Worm (Caenorhabditis elegans) whole organism, mixed stage, embryonic: ENCODE measurements around the gene ins-17.

Experiments used
- blmp-1 ChIP-seq: fragments of 150-350 bp; optimal IDR thresholded peaks from 2 replicates; lab custom pipeline; 2014; ENCODE audit warnings: missing biosample characterization, missing genetic modification characterization
- ceh-83 ChIP-seq: fragments of 200-800 bp; sonication (Bioruptor generic); optimal IDR thresholded peaks from 2 replicates; lab custom pipeline; 2018; ENCODE audit warnings: mild to moderate bottlenecking, missing genetic modification characterization, missing compliant biosample characterization
- elt-1 ChIP-seq: sonication (generic microtip); optimal IDR thresholded peaks from 2 replicates; lab custom pipeline; 2017; ENCODE audit warnings: missing genetic modification characterization, mild to moderate bottlenecking, missing compliant biosample characterization, antibody characterized with exemption, moderate library complexity, borderline replicate concordance; ENCODE audit not compliant: insufficient read depth
- ham-2 ChIP-seq: fragments of 200-800 bp; sonication (Bioruptor generic); optimal IDR thresholded peaks from 2 replicates; lab custom pipeline; 2018; ENCODE audit warnings: mild to moderate bottlenecking, missing genetic modification characterization, missing compliant biosample characterization
- lsy-2 ChIP-seq: fragments of 150-350 bp; optimal IDR thresholded peaks from 2 replicates; lab custom pipeline; 2014; ENCODE audit warnings: missing biosample characterization, missing genetic modification characterization
- nhr-12 ChIP-seq: fragments of 150-350 bp; optimal IDR thresholded peaks from 2 replicates; lab custom pipeline; 2014; ENCODE audit warnings: missing biosample characterization, missing genetic modification characterization
- nhr-28 ChIP-seq: fragments of 150-350 bp; optimal IDR thresholded peaks from 2 replicates; lab custom pipeline; 2014; ENCODE audit warnings: missing biosample characterization, missing genetic modification characterization
- nhr-76 ChIP-seq: sonication (generic microtip); optimal IDR thresholded peaks from 2 replicates; lab custom pipeline; 2017; ENCODE audit warnings: missing biosample characterization, missing genetic modification characterization
- pha-4 ChIP-seq: fragments of 150-350 bp; optimal IDR thresholded peaks from 2 replicates; lab custom pipeline; 2018; ENCODE audit warnings: missing biosample characterization, missing genetic modification reagents, missing genetic modification characterization
- snpc-4 ChIP-seq: fragments of 150-350 bp; optimal IDR thresholded peaks from 2 replicates; lab custom pipeline; 2014; ENCODE audit warnings: missing biosample characterization, missing genetic modification characterization
- unc-39 ChIP-seq: fragments of 150-350 bp; optimal IDR thresholded peaks from 2 replicates; lab custom pipeline; 2014; ENCODE audit warnings: missing biosample characterization, missing genetic modification characterization
- unc-62 ChIP-seq: fragments of 150-350 bp; optimal IDR thresholded peaks from 2 replicates; lab custom pipeline; 2014; ENCODE audit warnings: missing biosample characterization, missing genetic modification reagents, missing genetic modification characterization
- ztf-11 ChIP-seq: fragments of 150-350 bp; optimal IDR thresholded peaks from 2 replicates; lab custom pipeline; 2014; ENCODE audit warnings: missing biosample characterization, missing genetic modification characterization

DNA sequence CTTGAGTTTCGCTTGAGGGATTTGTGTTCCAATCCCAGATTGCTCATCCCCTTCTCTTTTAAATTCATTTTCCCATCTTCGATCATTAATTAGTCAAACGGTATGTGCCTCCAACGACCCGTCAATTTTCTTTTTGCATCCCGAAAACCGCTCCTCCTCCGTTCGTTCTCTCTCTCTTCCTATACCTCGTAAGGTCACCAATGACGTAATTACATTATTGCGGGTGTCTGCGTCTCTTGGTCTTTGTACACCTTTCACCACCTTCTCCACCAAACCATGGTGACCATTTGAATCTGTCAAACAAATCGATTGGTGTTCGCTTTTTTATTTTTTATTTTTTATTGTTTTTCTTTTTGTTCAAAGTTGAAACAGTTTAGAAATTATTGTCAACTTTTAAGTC lies 37.8 kb upstream of the ins-17 start:
- TF ChIP-seq ham-2: no peak
- TF ChIP-seq unc-62 (GFP tag; lab: Kevin White, UChicago): no peak
- TF ChIP-seq nhr-28 (tag; lab: Kevin White, UChicago): no peak
- no peak for TF ChIP-seq lsy-2 (tag; lab: Kevin White, UChicago)
- no peak for TF ChIP-seq nhr-12
- no peak for TF ChIP-seq unc-39 (tag; lab: Kevin White, UChicago)
- TF ChIP-seq snpc-4 (tag; lab: Kevin White, UChicago): no peak
- TF ChIP-seq elt-1: no peak
- TF ChIP-seq ceh-83 (GFP tag; lab: Kevin White, UChicago): no peak
- TF ChIP-seq pha-4 (tag; lab: Kevin White, UChicago): no peak
- no peak for TF ChIP-seq ztf-11 (tag; lab: Kevin White, UChicago)
- TF ChIP-seq nhr-76 (tag; lab: Kevin White, UChicago): no peak
- TF ChIP-seq blmp-1 (tag; lab: Kevin White, UChicago): no peak
